Worm (Caenorhabditis elegans) whole organism, L4 larva: ENCODE data around the gene Y54G2A.72.

Source experiments
- R02D3.7 ChIP-seq: fragments of 150-350 bp; sonication (generic microtip); optimal IDR thresholded peaks from 3 replicates; lab custom pipeline; 2014; ENCODE audit warnings: missing biosample characterization, missing genetic modification characterization
- ama-1 ChIP-seq: fragments of 150-350 bp; optimal IDR thresholded peaks from 2 replicates; lab custom pipeline; 2014; ENCODE audit warnings: inconsistent platforms, mixed read lengths
- lin-13 ChIP-seq: fragments of 150-350 bp; optimal IDR thresholded peaks from 2 replicates; lab custom pipeline; 2014; ENCODE audit warnings: missing biosample characterization, missing genetic modification reagents, missing genetic modification characterization

DNA sequence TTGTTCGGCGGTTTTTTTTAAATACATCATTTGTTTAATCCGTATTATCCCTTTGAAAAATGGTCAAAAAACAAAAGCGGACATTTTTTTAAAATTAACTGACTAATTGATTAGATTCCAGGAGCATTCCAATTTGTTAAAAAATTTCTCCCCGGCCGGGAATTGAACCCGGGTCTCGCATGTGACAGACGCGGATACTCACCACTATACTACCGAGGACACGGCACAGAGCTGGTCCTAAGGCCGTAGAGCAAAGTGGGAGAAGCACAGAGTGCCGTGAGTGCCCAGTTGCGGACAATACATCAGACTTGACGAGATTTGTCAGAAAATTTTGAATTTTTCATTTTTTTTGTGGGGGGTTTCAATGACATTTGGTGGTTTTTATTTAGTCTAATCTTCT is 23.1 kb downstream of the Y54G2A.72 start:
- TF ChIP-seq R02D3.7 (no peak), lin-13 (GFP tag; lab: Kevin White, UChicago) (peak; percentile 70), ama-1 (lab: Kevin White, UChicago) (no peak)
